Worm (Caenorhabditis elegans) whole organism, young adult: Measurements from ENCODE around the gene F28F9.2.

Experiments used
- C06A6.2 ChIP-seq: fragments of 200-800 bp; sonication (Bioruptor generic); conservative IDR thresholded peaks from 2 replicates; pipeline ENCODE4 v1.3.6; 2022; ENCODE audit warnings: missing genetic modification characterization, missing compliant biosample characterization
- F37B4.10 ChIP-seq: fragments of 200-800 bp; sonication (Bioruptor generic); IDR thresholded peaks from 2 replicates; pipeline ENCODE4 v1.3.6; 2022; ENCODE audit warnings: missing genetic modification characterization, missing compliant biosample characterization
- F57C9.4 ChIP-seq: sonication (generic microtip); optimal IDR thresholded peaks from 2 replicates; lab custom pipeline; 2017; ENCODE audit warnings: mild to moderate bottlenecking, missing genetic modification characterization, missing compliant biosample characterization
- K12H6.12 ChIP-seq: fragments of 200-800 bp; sonication (Bioruptor generic); optimal IDR thresholded peaks from 2 replicates; lab custom pipeline; 2018; ENCODE audit warnings: mild to moderate bottlenecking, missing genetic modification characterization, missing compliant biosample characterization
- T07F8.4 ChIP-seq: sonication (generic microtip); optimal IDR thresholded peaks from 2 replicates; lab custom pipeline; 2016; ENCODE audit warnings: mild to moderate bottlenecking, missing genetic modification characterization, moderate library complexity, missing compliant biosample characterization
- T26A5.8 ChIP-seq: sonication (generic microtip); optimal IDR thresholded peaks from 2 replicates; lab custom pipeline; 2016; ENCODE audit warnings: missing genetic modification characterization, missing compliant biosample characterization
- Y67H2A.10 ChIP-seq: fragments of 200-800 bp; sonication (Bioruptor generic); conservative IDR thresholded peaks from 2 replicates; pipeline ENCODE4 v1.3.6; 2022; ENCODE audit warnings: missing genetic modification reagents, missing genetic modification characterization, missing compliant biosample characterization
- Y79H2A.3 ChIP-seq: fragments of 200-800 bp; sonication (Bioruptor generic); conservative IDR thresholded peaks from 2 replicates; pipeline ENCODE4 v1.3.6; 2022; ENCODE audit warnings: missing genetic modification reagents, missing genetic modification characterization, missing compliant biosample characterization
- ama-1 ChIP-seq, 3 experiments: fragments of 150-350 bp in 1 of 3; sonication (generic microtip) in 2 of 3; optimal IDR thresholded peaks; 2 replicates each; lab custom pipeline; 2014 to 2018; ENCODE audit warnings: missing biosample characterization in 2 of 3, missing genetic modification characterization in 2 of 3, missing genetic modification reagents in 2 of 3
- attf-5 ChIP-seq: fragments of 200-800 bp; sonication (Bioruptor generic); optimal IDR thresholded peaks from 2 replicates; lab custom pipeline; 2018; ENCODE audit warnings: mild to moderate bottlenecking, missing genetic modification characterization, missing compliant biosample characterization
- bed-1 ChIP-seq: fragments of 200-800 bp; sonication (Bioruptor generic); IDR thresholded peaks from 2 replicates; pipeline ENCODE4 v1.3.6; 2022; ENCODE audit warnings: missing genetic modification reagents, missing genetic modification characterization, missing compliant biosample characterization
- cebp-1 ChIP-seq, 2 experiments: fragments of 200-800 bp in 1 of 2; sonication (Bioruptor generic) in 1 of 2; sonication (generic microtip) in 1 of 2; IDR thresholded peaks in 1 of 2; optimal IDR thresholded peaks in 1 of 2; 2 replicates each; pipeline versions ENCODE4 v1.3.6 to Lab custom; 2017 to 2022; ENCODE audit warnings: missing compliant biosample characterization in 2 of 2, missing genetic modification characterization in 2 of 2, mild to moderate bottlenecking in 1 of 2, missing genetic modification reagents in 1 of 2, moderate library complexity in 1 of 2
- ceh-27 ChIP-seq: fragments of 200-800 bp; sonication (Bioruptor generic); optimal IDR thresholded peaks from 2 replicates; lab custom pipeline; 2018; ENCODE audit warnings: mild to moderate bottlenecking, missing genetic modification characterization, moderate library complexity, missing compliant biosample characterization
- ceh-40 ChIP-seq: fragments of 200-800 bp; sonication (Bioruptor generic); IDR thresholded peaks from 2 replicates; pipeline ENCODE4 v1.3.6; 2022; ENCODE audit warnings: missing genetic modification characterization, missing compliant biosample characterization
- ceh-91 ChIP-seq: fragments of 200-800 bp; sonication (Bioruptor generic); IDR thresholded peaks from 2 replicates; pipeline ENCODE4 v1.3.6; 2022; ENCODE audit warnings: missing genetic modification reagents, missing genetic modification characterization, missing compliant biosample characterization
- chd-7 ChIP-seq: sonication (generic microtip); optimal IDR thresholded peaks from 2 replicates; lab custom pipeline; 2016; ENCODE audit warnings: mild to moderate bottlenecking, missing genetic modification characterization, moderate library complexity, missing compliant biosample characterization
- die-1 ChIP-seq: sonication (generic microtip); optimal IDR thresholded peaks from 2 replicates; lab custom pipeline; 2016; ENCODE audit warnings: missing genotype, mild to moderate bottlenecking, missing genetic modification characterization, missing compliant biosample characterization
- dox-1 ChIP-seq: fragments of 200-800 bp; sonication (Bioruptor generic); IDR thresholded peaks from 2 replicates; pipeline ENCODE4 v1.3.6; 2022; ENCODE audit warnings: missing genetic modification reagents, missing genetic modification characterization, missing compliant biosample characterization
- dpff-1 ChIP-seq: sonication (generic microtip); optimal IDR thresholded peaks from 2 replicates; lab custom pipeline; 2017; ENCODE audit warnings: mild to moderate bottlenecking, missing genetic modification characterization, missing compliant biosample characterization
- him-1 ChIP-seq: sonication (generic microtip); optimal IDR thresholded peaks from 2 replicates; lab custom pipeline; 2016; ENCODE audit warnings: missing genotype, missing genetic modification reagents, missing genetic modification characterization, missing compliant biosample characterization
- hmg-1.2 ChIP-seq: fragments of 200-800 bp; sonication (Bioruptor generic); IDR thresholded peaks from 2 replicates; pipeline ENCODE4 v1.3.6; 2022; ENCODE audit warnings: missing genetic modification reagents, missing genetic modification characterization, missing compliant biosample characterization
- lin-35 ChIP-seq, 3 experiments: fragments of 150-350 bp in 2 of 3; sonication (generic microtip) in 1 of 3; optimal IDR thresholded peaks; 2 replicates each; lab custom pipeline; 2014 to 2018; ENCODE audit warnings: missing biosample characterization in 3 of 3, missing genetic modification characterization in 3 of 3, missing genetic modification reagents in 3 of 3
- lin-40 ChIP-seq: sonication (generic microtip); optimal IDR thresholded peaks from 2 replicates; lab custom pipeline; 2016; ENCODE audit warnings: missing genetic modification characterization, mild to moderate bottlenecking, missing compliant biosample characterization, missing genotype, missing genetic modification reagents
- mcd-1 ChIP-seq: fragments of 200-800 bp; sonication (Bioruptor generic); IDR thresholded peaks from 2 replicates; pipeline ENCODE4 v1.3.6; 2022; ENCODE audit warnings: missing genetic modification reagents, missing genetic modification characterization, missing compliant biosample characterization
- mel-28 ChIP-seq: sonication (generic microtip); optimal IDR thresholded peaks from 2 replicates; lab custom pipeline; 2016; ENCODE audit warnings: borderline replicate concordance, mild to moderate bottlenecking, missing genetic modification characterization, missing compliant biosample characterization
- nfya-1 ChIP-seq: sonication (generic microtip); optimal IDR thresholded peaks from 2 replicates; lab custom pipeline; 2017; ENCODE audit warnings: antibody characterized with exemption, missing compliant biosample characterization, missing genetic modification characterization, borderline replicate concordance; ENCODE audit not compliant: insufficient read depth
- nfyb-1 ChIP-seq: fragments of 200-800 bp; sonication (Bioruptor generic); IDR thresholded peaks from 2 replicates; pipeline ENCODE4 v1.3.6; 2022; ENCODE audit warnings: missing genetic modification reagents, missing genetic modification characterization, missing compliant biosample characterization
- nhr-27 ChIP-seq: fragments of 200-800 bp; sonication (Bioruptor generic); optimal IDR thresholded peaks from 2 replicates; lab custom pipeline; 2018; ENCODE audit warnings: mild to moderate bottlenecking, missing genetic modification characterization, moderate library complexity, missing compliant biosample characterization
- nhr-80 ChIP-seq: sonication (generic microtip); optimal IDR thresholded peaks from 2 replicates; lab custom pipeline; 2016; ENCODE audit warnings: missing genetic modification characterization, missing compliant biosample characterization
- pbrm-1 ChIP-seq: fragments of 200-800 bp; sonication (Bioruptor generic); IDR thresholded peaks from 2 replicates; pipeline ENCODE4 v1.3.6; 2022; ENCODE audit warnings: missing genetic modification reagents, missing genetic modification characterization, missing compliant biosample characterization
- pha-4 ChIP-seq: fragments of 150-350 bp; sonication (generic microtip); optimal IDR thresholded peaks from 2 replicates; lab custom pipeline; 2014; ENCODE audit warnings: missing biosample characterization, missing genetic modification reagents, missing genetic modification characterization
- rcor-1 ChIP-seq: fragments of 200-800 bp; sonication (Bioruptor generic); IDR thresholded peaks from 2 replicates; pipeline ENCODE4 v1.3.6; 2022; ENCODE audit warnings: missing genetic modification reagents, missing genetic modification characterization, missing compliant biosample characterization
- rpc-1 ChIP-seq, 2 experiments: fragments of 150-350 bp in 1 of 2; sonication (generic microtip) in 1 of 2; optimal IDR thresholded peaks; 2 replicates each; lab custom pipeline; 2014 to 2018; ENCODE audit warnings: missing biosample characterization in 1 of 2, missing genetic modification characterization in 1 of 2, missing genetic modification reagents in 1 of 2, missing genotype in 1 of 2
- sdz-38 ChIP-seq: sonication (generic microtip); optimal IDR thresholded peaks from 2 replicates; lab custom pipeline; 2016; ENCODE audit warnings: missing genotype, missing genetic modification characterization, missing compliant biosample characterization
- sea-2 ChIP-seq: fragments of 200-800 bp; sonication (Bioruptor generic); IDR thresholded peaks from 2 replicates; pipeline ENCODE4 v1.3.6; 2022; ENCODE audit warnings: missing genetic modification characterization, missing compliant biosample characterization
- snpc-1.1 ChIP-seq: sonication (generic microtip); optimal IDR thresholded peaks from 2 replicates; lab custom pipeline; 2017; ENCODE audit warnings: missing genetic modification characterization, mild to moderate bottlenecking, missing compliant biosample characterization, antibody characterized with exemption, moderate library complexity, missing genotype, missing genetic modification reagents; ENCODE audit not compliant: insufficient read depth
- snpc-3.4 ChIP-seq: sonication (generic microtip); optimal IDR thresholded peaks from 2 replicates; lab custom pipeline; 2017; ENCODE audit warnings: missing genetic modification characterization, mild to moderate bottlenecking, missing compliant biosample characterization, antibody characterized with exemption, moderate library complexity, missing genotype, missing genetic modification reagents
- somi-1 ChIP-seq: fragments of 200-800 bp; sonication (Bioruptor generic); optimal IDR thresholded peaks from 2 replicates; lab custom pipeline; 2018; ENCODE audit warnings: mild to moderate bottlenecking, missing genetic modification characterization, missing compliant biosample characterization
- tbp1 ChIP-seq: fragments of 200-800 bp; sonication (Bioruptor generic); optimal IDR thresholded peaks from 2 replicates; lab custom pipeline; 2018; ENCODE audit warnings: mild to moderate bottlenecking, missing genetic modification characterization, missing compliant biosample characterization
- zfh-2 ChIP-seq: fragments of 200-800 bp; sonication (Bioruptor generic); conservative IDR thresholded peaks from 2 replicates; pipeline ENCODE4 v1.3.6; 2022; ENCODE audit warnings: missing genetic modification reagents, missing genetic modification characterization, missing compliant biosample characterization
- ztf-18 ChIP-seq: sonication (generic microtip); optimal IDR thresholded peaks from 2 replicates; lab custom pipeline; 2016; ENCODE audit warnings: missing genotype, mild to moderate bottlenecking, missing genetic modification characterization, missing compliant biosample characterization
- ztf-6 ChIP-seq: fragments of 200-800 bp; sonication (Bioruptor generic); IDR thresholded peaks from 2 replicates; pipeline ENCODE4 v1.3.6; 2022; ENCODE audit warnings: missing genetic modification reagents, missing genetic modification characterization, missing compliant biosample characterization

F28F9.2 gene

ce11 chrIV:3869875-3870274 lies 30.4 kb downstream of the F28F9.2 start:
- TF ChIP-seq snpc-1.1 (tag; lab: Kevin White, UChicago): no peak
- no peak for TF ChIP-seq C06A6.2 (GFP tag; lab: Robert Waterston, UW)
- no peak for TF ChIP-seq F37B4.10 (GFP tag; lab: Robert Waterston, UW)
- no peak for TF ChIP-seq rpc-1 (optimal IDR thresholded peaks at IDR 0.05; lab: Kevin White, UChicago)
- no peak for TF ChIP-seq rpc-1 (tag; optimal IDR thresholded peaks at IDR 0.05; lab: Kevin White, UChicago)
- no peak for TF ChIP-seq hmg-1.2 (GFP tag; lab: Robert Waterston, UW)
- TF ChIP-seq rcor-1 (GFP tag; lab: Robert Waterston, UW): no peak

DNA sequence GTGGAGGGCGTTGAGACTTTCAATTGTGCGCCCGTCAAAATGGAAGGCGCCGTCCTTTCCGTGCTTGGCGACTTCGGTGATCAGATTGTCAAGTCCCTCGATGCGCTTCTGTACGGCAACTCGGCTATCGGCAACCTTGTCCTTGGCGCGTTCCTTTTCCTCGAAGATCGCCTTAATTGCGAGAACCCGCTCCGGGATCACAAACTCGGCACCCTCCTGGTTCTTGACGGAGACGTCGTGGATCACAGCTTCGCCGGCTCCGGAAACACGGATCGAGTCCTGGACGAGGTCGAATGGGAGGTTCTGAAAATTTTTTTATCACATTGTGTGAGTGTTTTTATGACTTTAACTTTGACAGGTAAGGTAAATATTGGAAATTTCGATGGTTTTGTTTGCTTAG lies 33.7 kb downstream of the F28F9.2 start:
- no peak for TF ChIP-seq nfya-1 (tag; lab: Kevin White, UChicago)
- peak; percentile 50 for TF ChIP-seq zfh-2
- TF ChIP-seq lin-35 (GFP tag; optimal IDR thresholded peaks at IDR 0.05; lab: Kevin White, UChicago): peak in 1 of 3 experiments; percentile 25
- TF ChIP-seq F57C9.4: no peak

ce11 chrIV:3873706-3874105 lies 34.2 kb downstream of the F28F9.2 start, which contains the start of gene F37C4.5:
Gene F37C4.5, minus strand, starts transcription at chrIV:3873806.
- TF ChIP-seq mel-28 (tag; lab: Kevin White, UChicago): no peak
- no peak for TF ChIP-seq T26A5.8 (tag; lab: Kevin White, UChicago)
- TF ChIP-seq nfya-1 (tag; lab: Kevin White, UChicago): no peak

ce11 chrIV:3874417-3874816 lies 34.9 kb downstream of the F28F9.2 start:
- TF ChIP-seq pbrm-1 (GFP tag; lab: Robert Waterston, UW) (no peak), attf-5 (GFP tag; lab: Kevin White, UChicago) (peak; percentile 29), ceh-91 (no peak), ztf-18 (tag; lab: Kevin White, UChicago) (no peak), die-1 (no peak), chd-7 (no peak), somi-1 (no peak), mcd-1 (peak; percentile 30; the same call in 1 of the 2 replicates), K12H6.12 (tag; lab: Kevin White, UChicago) (peak; percentile 34), ceh-40 (GFP tag; lab: Robert Waterston, UW) (no peak), Y79H2A.3 (GFP tag; lab: Robert Waterston, UW) (no peak), T07F8.4 (tag; lab: Kevin White, UChicago) (no peak), zfh-2 (0 out of 2 replicates have a peak, but pooled peaks have one; percentile 21), cebp-1 (GFP tag; IDR thresholded peaks at IDR 0.05; lab: Robert Waterston, UW) (peak; percentile 61; the same call in 1 of the 2 replicates), cebp-1 (tag; optimal IDR thresholded peaks at IDR 0.05; lab: Kevin White, UChicago) (peak; percentile 92), Y67H2A.10 (GFP tag; lab: Robert Waterston, UW) (no peak), ztf-6 (GFP tag; lab: Robert Waterston, UW) (no peak), pha-4 (tag; lab: Kevin White, UChicago) (no peak), dox-1 (GFP tag; lab: Robert Waterston, UW) (peak; percentile 46; the same call in 1 of the 2 replicates), lin-40 (tag; lab: Kevin White, UChicago) (peak; percentile 42), sdz-38 (tag; lab: Kevin White, UChicago) (no peak), him-1 (tag; lab: Kevin White, UChicago) (no peak), snpc-3.4 (tag; lab: Kevin White, UChicago) (no peak), nfyb-1 (GFP tag; lab: Robert Waterston, UW) (no peak), bed-1 (no peak), ama-1 (optimal IDR thresholded peaks at IDR 0.05; lab: Kevin White, UChicago) (peak; percentile 58), ama-1 (GFP tag; optimal IDR thresholded peaks at IDR 0.05; lab: Kevin White, UChicago) (no peak), ceh-27 (peak; percentile 24), nhr-80 (tag; lab: Kevin White, UChicago) (peak; percentile 40), nhr-27 (tag; lab: Kevin White, UChicago) (no peak), sea-2 (GFP tag; lab: Robert Waterston, UW) (no peak), dpff-1 (tag; lab: Kevin White, UChicago) (no peak), tbp1 (GFP tag; lab: Kevin White, UChicago) (peak; percentile 32)
